Worm (Caenorhabditis elegans) whole organism, L3 larva: ENCODE measurements around the gene ani-1.

Source experiments
- R02D3.7 ChIP-seq: fragments of 150-350 bp; optimal IDR thresholded peaks from 2 replicates; lab custom pipeline; 2014; ENCODE audit warnings: missing biosample characterization, missing genetic modification characterization
- ceh-28 ChIP-seq: fragments of 150-350 bp; optimal IDR thresholded peaks from 2 replicates; lab custom pipeline; 2014; ENCODE audit warnings: missing biosample characterization, missing genetic modification reagents, missing genetic modification characterization
- ceh-82 ChIP-seq: fragments of 150-350 bp; optimal IDR thresholded peaks from 2 replicates; lab custom pipeline; 2014; ENCODE audit warnings: missing biosample characterization, missing genetic modification characterization
- ceh-9 ChIP-seq: sonication (generic microtip); optimal IDR thresholded peaks from 2 replicates; lab custom pipeline; 2018; ENCODE audit warnings: missing biosample characterization, missing genetic modification characterization
- egl-27 ChIP-seq: sonication (generic microtip); optimal IDR thresholded peaks from 4 replicates; lab custom pipeline; 2017; ENCODE audit warnings: missing biosample characterization, missing genetic modification reagents, missing genetic modification characterization
- egl-5 ChIP-seq: fragments of 150-350 bp; optimal IDR thresholded peaks from 2 replicates; lab custom pipeline; 2017; ENCODE audit warnings: missing biosample characterization, missing genetic modification reagents, missing genetic modification characterization, inconsistent platforms
- elt-1 ChIP-seq: fragments of 150-350 bp; optimal IDR thresholded peaks from 2 replicates; lab custom pipeline; 2014; ENCODE audit warnings: missing biosample characterization, missing genetic modification characterization
- elt-2 ChIP-seq: sonication (generic microtip); optimal IDR thresholded peaks from 2 replicates; lab custom pipeline; 2016; ENCODE audit warnings: missing genetic modification reagents, mild to moderate bottlenecking, missing genetic modification characterization, missing compliant biosample characterization
- elt-3 ChIP-seq, 3 experiments: fragments of 150-350 bp in 1 of 3; sonication (generic microtip) in 2 of 3; optimal IDR thresholded peaks; 2 replicates in 2 of 3; 4 replicates in 1 of 3; lab custom pipeline; 2014 to 2017; ENCODE audit warnings: missing biosample characterization in 3 of 3, missing genetic modification characterization in 3 of 3
- fkh-10 ChIP-seq: sonication (generic microtip); optimal IDR thresholded peaks from 2 replicates; lab custom pipeline; 2017; ENCODE audit warnings: missing biosample characterization, missing genetic modification reagents, missing genetic modification characterization
- fkh-2 ChIP-seq: fragments of 150-350 bp; optimal IDR thresholded peaks from 2 replicates; lab custom pipeline; 2014; ENCODE audit warnings: missing biosample characterization, missing genetic modification reagents, missing genetic modification characterization
- fos-1 ChIP-seq: fragments of 150-350 bp; optimal IDR thresholded peaks from 2 replicates; lab custom pipeline; 2014; ENCODE audit warnings: missing biosample characterization, missing genetic modification characterization
- hmg-11 ChIP-seq: sonication (generic microtip); optimal IDR thresholded peaks from 2 replicates; lab custom pipeline; 2016; ENCODE audit warnings: missing genetic modification characterization, missing compliant biosample characterization
- jun-1 ChIP-seq: fragments of 150-350 bp; optimal IDR thresholded peaks from 2 replicates; lab custom pipeline; 2014; ENCODE audit warnings: missing biosample characterization, missing genetic modification reagents, missing genetic modification characterization
- lin-15B ChIP-seq: fragments of 150-350 bp; optimal IDR thresholded peaks from 2 replicates; lab custom pipeline; 2014; ENCODE audit warnings: missing biosample characterization, missing genetic modification characterization
- lin-39 ChIP-seq: fragments of 150-350 bp; optimal IDR thresholded peaks from 2 replicates; lab custom pipeline; 2018; ENCODE audit warnings: missing biosample characterization, missing genetic modification reagents, missing genetic modification characterization
- lsy-12 ChIP-seq: sonication (generic microtip); optimal IDR thresholded peaks from 2 replicates; lab custom pipeline; 2016; ENCODE audit warnings: mild to moderate bottlenecking, missing genetic modification characterization, missing compliant biosample characterization
- mdl-1 ChIP-seq: fragments of 150-350 bp; optimal IDR thresholded peaks from 2 replicates; lab custom pipeline; 2014; ENCODE audit warnings: missing biosample characterization, missing genetic modification characterization
- nfya-1 ChIP-seq: sonication (generic microtip); optimal IDR thresholded peaks from 2 replicates; lab custom pipeline; 2017; ENCODE audit warnings: missing genetic modification characterization, mild to moderate bottlenecking, missing compliant biosample characterization, antibody characterized with exemption, moderate library complexity; ENCODE audit not compliant: insufficient read depth
- nhr-11 ChIP-seq: fragments of 150-350 bp; optimal IDR thresholded peaks from 2 replicates; lab custom pipeline; 2014; ENCODE audit warnings: missing biosample characterization, missing genetic modification characterization
- nhr-23 ChIP-seq: fragments of 150-350 bp; optimal IDR thresholded peaks from 2 replicates; lab custom pipeline; 2014; ENCODE audit warnings: missing biosample characterization, missing genetic modification reagents, missing genetic modification characterization
- nhr-237 ChIP-seq: fragments of 150-350 bp; optimal IDR thresholded peaks from 2 replicates; lab custom pipeline; 2014; ENCODE audit warnings: missing biosample characterization, missing genetic modification characterization
- nhr-25 ChIP-seq: sonication (generic microtip); optimal IDR thresholded peaks from 2 replicates; lab custom pipeline; 2017; ENCODE audit warnings: missing biosample characterization, missing genetic modification characterization
- nhr-43 ChIP-seq: sonication (generic microtip); optimal IDR thresholded peaks from 2 replicates; lab custom pipeline; 2016; ENCODE audit warnings: mild to moderate bottlenecking, missing genetic modification characterization, missing compliant biosample characterization; ENCODE audit not compliant: poor library complexity, severe bottlenecking
- nhr-67 ChIP-seq: fragments of 150-350 bp; optimal IDR thresholded peaks from 2 replicates; lab custom pipeline; 2014; ENCODE audit warnings: missing biosample characterization, missing genetic modification characterization
- nhr-76 ChIP-seq: fragments of 150-350 bp; sonication (generic microtip); optimal IDR thresholded peaks from 5 replicates; lab custom pipeline; 2014; ENCODE audit warnings: missing biosample characterization, missing genetic modification characterization
- nhr-77 ChIP-seq: fragments of 150-350 bp; optimal IDR thresholded peaks from 2 replicates; lab custom pipeline; 2014; ENCODE audit warnings: missing biosample characterization, missing genetic modification characterization
- pha-4 ChIP-seq: fragments of 150-350 bp; optimal IDR thresholded peaks from 2 replicates; lab custom pipeline; 2014; ENCODE audit warnings: missing biosample characterization, missing genetic modification reagents, missing genetic modification characterization
- pqm-1 ChIP-seq: fragments of 150-350 bp; optimal IDR thresholded peaks from 2 replicates; lab custom pipeline; 2017; ENCODE audit warnings: missing biosample characterization, missing genetic modification characterization, inconsistent platforms
- skn-1 ChIP-seq: fragments of 150-350 bp; optimal IDR thresholded peaks from 2 replicates; lab custom pipeline; 2014; ENCODE audit warnings: missing biosample characterization, missing genetic modification characterization
- snpc-4 ChIP-seq: fragments of 150-350 bp; optimal IDR thresholded peaks from 2 replicates; lab custom pipeline; 2014; ENCODE audit warnings: missing biosample characterization, missing genetic modification characterization
- tbx-2 ChIP-seq: sonication (generic microtip); optimal IDR thresholded peaks from 2 replicates; lab custom pipeline; 2016; ENCODE audit warnings: mild to moderate bottlenecking, missing genetic modification characterization, missing compliant biosample characterization
- unc-39 ChIP-seq: sonication (generic microtip); optimal IDR thresholded peaks from 4 replicates; lab custom pipeline; 2017; ENCODE audit warnings: missing biosample characterization, missing genetic modification characterization
- zag-1 ChIP-seq: fragments of 150-350 bp; optimal IDR thresholded peaks from 2 replicates; lab custom pipeline; 2014; ENCODE audit warnings: missing biosample characterization, missing genetic modification characterization
- ztf-4 ChIP-seq: fragments of 150-350 bp; optimal IDR thresholded peaks from 2 replicates; lab custom pipeline; 2014; ENCODE audit warnings: missing biosample characterization, missing genetic modification characterization

Gene ani-1

DNA sequence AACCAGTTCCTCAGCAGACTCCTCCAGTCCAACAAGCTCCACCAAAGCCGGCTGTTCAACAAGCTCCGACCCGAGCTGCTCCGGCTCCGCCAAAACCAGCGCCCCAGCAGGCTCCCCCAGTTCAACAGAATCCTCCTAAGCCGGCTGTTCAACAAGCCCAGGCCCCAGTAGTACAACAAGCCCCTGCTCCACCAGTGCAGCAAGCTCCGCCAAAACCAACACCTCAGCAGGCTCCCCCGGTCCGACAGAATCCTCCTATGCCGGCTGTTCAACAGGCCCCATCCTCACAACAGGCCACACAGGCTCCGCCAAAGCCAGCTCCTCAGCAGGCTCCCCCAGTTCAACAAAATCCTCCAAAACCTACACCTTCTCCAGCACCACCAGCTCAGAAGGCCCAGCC is 17.4 kb upstream of the ani-1 start:
- no peak for TF ChIP-seq egl-5 (tag; lab: Kevin White, UChicago)
- no peak for TF ChIP-seq snpc-4 (tag; lab: Kevin White, UChicago)
- TF ChIP-seq elt-2 (tag; lab: Kevin White, UChicago), result no peak
- TF ChIP-seq nhr-237, result no peak
- TF ChIP-seq nhr-67, result no peak
- no peak for TF ChIP-seq fkh-10 (GFP tag; lab: Kevin White, UChicago)
- TF ChIP-seq lin-15B (tag; lab: Kevin White, UChicago), result no peak
- no peak for TF ChIP-seq fos-1 (tag; lab: Kevin White, UChicago)
- TF ChIP-seq egl-27 (tag; lab: Kevin White, UChicago), result no peak
- no peak for TF ChIP-seq elt-3 (tag; optimal IDR thresholded peaks at IDR 0.05; lab: Kevin White, UChicago)
- no peak for TF ChIP-seq nhr-77 (tag; lab: Kevin White, UChicago)
- TF ChIP-seq jun-1, result no peak
- TF ChIP-seq skn-1 (tag; lab: Kevin White, UChicago), result no peak
- TF ChIP-seq hmg-11, result no peak
- no peak for TF ChIP-seq nhr-11 (tag; lab: Kevin White, UChicago)
- TF ChIP-seq nfya-1 (tag; lab: Kevin White, UChicago), result no peak

DNA sequence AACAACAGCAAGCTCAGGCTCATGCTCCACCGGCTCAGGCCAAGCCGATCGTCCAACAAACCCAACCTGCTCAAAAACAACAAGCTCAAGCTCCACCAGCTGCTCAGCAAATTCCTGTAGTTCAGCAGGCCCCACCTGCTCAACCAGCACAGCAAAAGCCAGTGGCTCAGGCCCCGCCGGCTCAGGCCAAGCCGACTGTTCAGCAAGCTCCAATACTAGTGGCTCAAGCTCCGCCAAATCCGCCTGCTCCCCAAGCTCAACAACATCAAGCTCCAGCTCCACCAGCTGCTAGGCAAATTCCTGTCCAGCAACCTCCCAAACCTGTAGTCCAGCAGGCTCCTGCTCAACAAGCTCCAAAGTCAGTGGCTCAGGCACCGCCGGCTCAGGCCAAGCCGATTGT is 16.6 kb upstream of the ani-1 start:
- TF ChIP-seq fkh-2 (no peak), ztf-4 (tag; lab: Kevin White, UChicago) (no peak), elt-2 (tag; lab: Kevin White, UChicago) (no peak), fkh-10 (GFP tag; lab: Kevin White, UChicago) (no peak), tbx-2 (no peak), elt-1 (tag; lab: Kevin White, UChicago) (no peak), nhr-25 (tag; lab: Kevin White, UChicago) (no peak), egl-5 (tag; lab: Kevin White, UChicago) (no peak), nhr-43 (no peak), egl-27 (tag; lab: Kevin White, UChicago) (no peak), ceh-28 (no peak), ceh-82 (tag; lab: Kevin White, UChicago) (no peak), nhr-237 (no peak), hmg-11 (no peak)

DNA sequence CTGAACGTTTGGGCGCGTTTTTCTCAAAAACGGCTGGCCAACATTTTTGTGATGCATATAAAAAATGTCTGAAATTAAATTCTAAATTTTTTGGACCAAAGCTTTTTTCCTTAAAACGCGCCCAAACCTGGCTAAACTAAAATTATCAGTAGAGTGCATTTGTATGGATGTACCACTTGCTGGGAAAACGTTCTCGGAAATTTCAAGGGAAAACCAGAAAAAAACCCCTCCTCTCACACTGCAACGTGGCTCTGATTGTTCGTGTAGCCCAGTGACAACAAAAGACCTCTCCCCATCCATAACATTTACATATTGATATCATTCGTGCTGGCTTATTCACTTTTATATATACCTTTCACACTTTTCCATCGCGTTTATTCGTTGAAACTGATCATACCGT is 15.7 kb upstream of the ani-1 start, which contains the start of gene Y49E10.29:
Gene Y49E10.29, plus strand, starts transcription at position 301 of the 400 bp plus-strand sequence.
- TF ChIP-seq lsy-12 (tag; lab: Kevin White, UChicago) (no peak), elt-1 (tag; lab: Kevin White, UChicago) (no peak), egl-27 (tag; lab: Kevin White, UChicago) (no peak), R02D3.7 (no peak), zag-1 (tag; lab: Kevin White, UChicago) (no peak), pha-4 (tag; lab: Kevin White, UChicago) (no peak)

ce11 chrIII:12466310-12466709 is 13.1 kb upstream of the ani-1 start, which contains the start of gene pstk-1:
TSS of gene pstk-1 (plus strand) at chrIII:12466610.
- TF ChIP-seq nhr-23 (tag; lab: Kevin White, UChicago), result no peak
- no peak for TF ChIP-seq elt-3 (tag; optimal IDR thresholded peaks at IDR 0.05; lab: Kevin White, UChicago)
- no peak for TF ChIP-seq nhr-43
- TF ChIP-seq pqm-1 (tag; lab: Kevin White, UChicago), result no peak
- no peak for TF ChIP-seq tbx-2
- no peak for TF ChIP-seq nhr-25 (tag; lab: Kevin White, UChicago)
- TF ChIP-seq fkh-10 (GFP tag; lab: Kevin White, UChicago), result no peak
- TF ChIP-seq nhr-76 (tag; lab: Kevin White, UChicago), result no peak
- no peak for TF ChIP-seq R02D3.7
- no peak for TF ChIP-seq snpc-4 (tag; lab: Kevin White, UChicago)
- no peak for TF ChIP-seq ztf-4 (tag; lab: Kevin White, UChicago)
- TF ChIP-seq nhr-77 (tag; lab: Kevin White, UChicago), result no peak
- no peak for TF ChIP-seq ceh-9 (tag; lab: Kevin White, UChicago)
- TF ChIP-seq unc-39 (tag; lab: Kevin White, UChicago), result no peak
- TF ChIP-seq lin-39 (tag; lab: Kevin White, UChicago), result no peak
- TF ChIP-seq lin-15B (tag; lab: Kevin White, UChicago), result no peak
- no peak for TF ChIP-seq mdl-1 (tag; lab: Kevin White, UChicago)
- TF ChIP-seq elt-2 (tag; lab: Kevin White, UChicago), result no peak
- TF ChIP-seq, all 47 proteins: peak for 0
